Fruit fly (Drosophila melanogaster) whole organism, wandering third instar larva: ENCODE measurements around the gene Arf1.
A peak's percentile ranks its signal among the peaks of the same experiment; 100 is the strongest.

Experiments
- CG32264 ChIP-seq: fragments of 200-800 bp; sonication (Bioruptor generic); optimal IDR thresholded peaks from 2 replicates; lab custom pipeline; 2016; ENCODE audit warnings: missing biosample characterization, missing genetic modification characterization
- CrebA ChIP-seq: fragments of 200-800 bp; sonication (Bioruptor generic); optimal IDR thresholded peaks from 2 replicates; lab custom pipeline; 2016; ENCODE audit warnings: missing biosample characterization, mild to moderate bottlenecking, missing genetic modification characterization, borderline replicate concordance
- Dfd ChIP-seq: fragments of >200 bp; optimal IDR thresholded peaks from 2 replicates; lab custom pipeline; 2017; ENCODE audit warnings: missing biosample characterization, missing genetic modification characterization
- Dif ChIP-seq: fragments of 200-275, 200-300 bp; sonication (Bioruptor generic); optimal IDR thresholded peaks from 2 replicates; lab custom pipeline; 2018; ENCODE audit warnings: missing biosample characterization, missing genetic modification characterization; ENCODE audit not compliant: partially characterized antibody
- GATAd ChIP-seq: sonication (Bioruptor generic); optimal IDR thresholded peaks from 2 replicates; lab custom pipeline; 2016; ENCODE audit warnings: missing biosample characterization, missing genetic modification characterization
- HLH106 ChIP-seq: fragments of 200-800 bp; optimal IDR thresholded peaks from 3 replicates; lab custom pipeline; 2019; ENCODE audit warnings: missing biosample characterization, mild to moderate bottlenecking, missing genetic modification characterization, moderate library complexity
- Hnf4 ChIP-seq: fragments of 200-800 bp; sonication (Bioruptor generic); optimal IDR thresholded peaks from 2 replicates; lab custom pipeline; 2016; ENCODE audit warnings: missing biosample characterization, mild to moderate bottlenecking, missing genetic modification characterization
- Hr78 ChIP-seq: fragments of >200 bp; optimal IDR thresholded peaks from 2 replicates; lab custom pipeline; 2017; ENCODE audit warnings: missing biosample characterization, missing genetic modification characterization
- Jra ChIP-seq: sonication (Bioruptor generic); optimal IDR thresholded peaks from 2 replicates; lab custom pipeline; 2016; ENCODE audit warnings: missing biosample characterization, missing genetic modification characterization
- Mio ChIP-seq: sonication (Bioruptor generic); optimal IDR thresholded peaks from 2 replicates; lab custom pipeline; 2016; ENCODE audit warnings: missing biosample characterization, missing genetic modification characterization
- Myc ChIP-seq: fragments of >200 bp; optimal IDR thresholded peaks from 2 replicates; lab custom pipeline; 2017
- N ChIP-seq: fragments of >200 bp; optimal IDR thresholded peaks from 2 replicates; lab custom pipeline; 2018; ENCODE audit warnings: missing biosample characterization, missing external identifiers, missing genetic modification characterization
- Rel ChIP-seq, 2 experiments: fragments of 200-800 bp; sonication (Bioruptor generic) in 1 of 2; optimal IDR thresholded peaks; 2 replicates in 1 of 2; 3 replicates in 1 of 2; lab custom pipeline; 2016 to 2019; ENCODE audit warnings: mild to moderate bottlenecking in 2 of 2, missing biosample characterization in 2 of 2, missing genetic modification characterization in 2 of 2, moderate library complexity in 1 of 2
- Sp1 ChIP-seq: fragments of 200-800 bp; sonication (Bioruptor generic); optimal IDR thresholded peaks from 3 replicates; lab custom pipeline; 2019; ENCODE audit warnings: missing biosample characterization, mild to moderate bottlenecking, missing genetic modification characterization, moderate library complexity
- Vsx2 ChIP-seq: fragments of 200-300, 225-300 bp; sonication (Bioruptor generic); optimal IDR thresholded peaks from 2 replicates; lab custom pipeline; 2018; ENCODE audit warnings: missing biosample characterization, missing genetic modification characterization; ENCODE audit not compliant: partially characterized antibody
- br ChIP-seq: fragments of 200-800 bp; sonication (Bioruptor generic); optimal IDR thresholded peaks from 2 replicates; lab custom pipeline; 2016; ENCODE audit warnings: missing biosample characterization, missing genetic modification characterization
- brk ChIP-seq: fragments of 200-800 bp; sonication (Bioruptor generic); optimal IDR thresholded peaks from 2 replicates; lab custom pipeline; 2016; ENCODE audit warnings: missing biosample characterization, mild to moderate bottlenecking, missing genetic modification characterization
- dl ChIP-seq, 2 experiments: fragments of 175-275, 200-275 bp in 1 of 2; fragments of 200-275 bp in 1 of 2; sonication (Bioruptor generic); optimal IDR thresholded peaks; lab custom pipeline; 2018; ENCODE audit warnings: mild to moderate bottlenecking in 2 of 2, missing biosample characterization in 2 of 2, missing genetic modification characterization in 2 of 2, moderate library complexity in 2 of 2; ENCODE audit not compliant: partially characterized antibody in 2 of 2, insufficient read depth in 1 of 2
- dmrt93B ChIP-seq: fragments of 200-800 bp; sonication (Bioruptor generic); optimal IDR thresholded peaks from 2 replicates; lab custom pipeline; 2018; ENCODE audit warnings: missing biosample characterization, mild to moderate bottlenecking, missing genetic modification characterization
- dsf ChIP-seq: sonication (Bioruptor generic); optimal IDR thresholded peaks from 2 replicates; lab custom pipeline; 2016; ENCODE audit warnings: missing biosample characterization, missing genetic modification characterization, borderline replicate concordance
- ey ChIP-seq: fragments of 200-800 bp; sonication (Bioruptor generic); optimal IDR thresholded peaks from 2 replicates; lab custom pipeline; 2016; ENCODE audit warnings: missing biosample characterization, missing genetic modification characterization
- foxo ChIP-seq, 2 experiments: fragments of 200-800 bp; sonication (Bioruptor generic); optimal IDR thresholded peaks; 2 replicates in 1 of 2; 3 replicates in 1 of 2; lab custom pipeline; 2016 to 2017; ENCODE audit warnings: missing biosample characterization in 2 of 2, missing genetic modification characterization in 2 of 2
- fru ChIP-seq: fragments of 200-800 bp; sonication (Bioruptor generic); optimal IDR thresholded peaks from 3 replicates; lab custom pipeline; 2016; ENCODE audit warnings: missing biosample characterization, mild to moderate bottlenecking, missing genetic modification characterization
- h ChIP-seq: fragments of 200-800 bp; sonication (Bioruptor generic); optimal IDR thresholded peaks from 3 replicates; lab custom pipeline; 2016; ENCODE audit warnings: missing biosample characterization, mild to moderate bottlenecking, missing genetic modification characterization
- jim ChIP-seq: fragments of 175-275, 200-325 bp; sonication (Bioruptor generic); optimal IDR thresholded peaks from 2 replicates; lab custom pipeline; 2016; ENCODE audit warnings: missing biosample characterization, mild to moderate bottlenecking, missing genetic modification characterization
- psq ChIP-seq: fragments of 200-800 bp; sonication (Bioruptor generic); optimal IDR thresholded peaks from 3 replicates; lab custom pipeline; 2017; ENCODE audit warnings: missing biosample characterization, mild to moderate bottlenecking, missing genetic modification characterization, moderate library complexity
- rgr ChIP-seq: fragments of 200-800 bp; sonication (Bioruptor generic); optimal IDR thresholded peaks from 3 replicates; lab custom pipeline; 2016; ENCODE audit warnings: missing biosample characterization, mild to moderate bottlenecking, missing genetic modification characterization
- sage ChIP-seq: fragments of 200-800 bp; sonication (Bioruptor generic); optimal IDR thresholded peaks from 2 replicates; lab custom pipeline; 2016; ENCODE audit warnings: missing biosample characterization, mild to moderate bottlenecking, missing genetic modification characterization
- sv ChIP-seq: fragments of 200-800 bp; sonication (Bioruptor generic); optimal IDR thresholded peaks from 3 replicates; lab custom pipeline; 2016; ENCODE audit warnings: missing biosample characterization, missing genetic modification characterization
- usp ChIP-seq: fragments of >200 bp; optimal IDR thresholded peaks from 2 replicates; lab custom pipeline; 2017; ENCODE audit warnings: missing biosample characterization, missing genetic modification characterization
- woc ChIP-seq: sonication (Bioruptor generic); optimal IDR thresholded peaks from 2 replicates; lab custom pipeline; 2016; ENCODE audit warnings: missing biosample characterization, mild to moderate bottlenecking, missing genetic modification characterization

Gene Arf1

DNA sequence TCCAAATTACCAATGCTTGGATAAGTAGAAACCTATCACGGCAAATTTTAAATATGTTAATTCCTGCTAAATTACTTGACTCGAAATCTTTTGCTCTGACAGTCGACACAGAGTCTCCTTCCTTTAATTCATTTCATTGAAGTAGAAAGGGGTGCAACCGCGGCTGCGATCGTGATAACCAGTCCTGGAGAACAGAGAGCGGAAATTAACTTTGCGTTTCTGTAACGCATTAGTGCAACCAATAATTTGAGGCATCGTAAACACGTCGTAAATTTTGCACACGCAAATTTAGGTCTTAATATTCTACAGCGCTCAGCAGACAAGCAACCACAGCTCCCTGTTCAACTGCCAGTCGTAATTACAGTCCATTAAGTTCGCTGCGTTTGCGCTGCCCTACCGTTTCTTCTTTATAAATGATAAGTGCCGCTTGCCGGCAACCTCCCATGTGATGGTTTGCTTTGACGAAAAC, 16.0 kb downstream of the Arf1 start, which contains the start of gene CG32459:
CG32459 (minus strand) TSS at position 51 of the 469 bp plus-strand sequence.
- TF ChIP-seq Jra = no peak
- no peak for TF ChIP-seq psq (GFP tag; lab: Kevin White, UChicago)
- TF ChIP-seq br (GFP tag; lab: Kevin White, UChicago) = no peak
- TF ChIP-seq CG32264 (GFP tag; lab: Kevin White, UChicago) = no peak
- no peak for TF ChIP-seq woc (GFP tag; lab: Kevin White, UChicago)
- no peak for TF ChIP-seq Dfd
- TF ChIP-seq Mio (GFP tag; lab: Kevin White, UChicago) = no peak
- TF ChIP-seq Hnf4 (GFP tag; lab: Kevin White, UChicago) = no peak
- TF ChIP-seq dsf = no peak
- TF ChIP-seq dmrt93B (GFP tag; lab: Kevin White, UChicago) = no peak
- no peak for TF ChIP-seq sv (GFP tag; lab: Kevin White, UChicago)
- TF ChIP-seq, all 38 proteins: peak for 0

dm6 chr3L:22853412-22853811, 18.6 kb downstream of the Arf1 start, which contains the start of gene CG32462:
TSS of gene CG32462 (minus strand) at chr3L:22853512.
- TF ChIP-seq usp = no peak
- TF ChIP-seq CG32264 (GFP tag; lab: Kevin White, UChicago) = no peak
- no peak for TF ChIP-seq jim (GFP tag; lab: Kevin White, UChicago)
- no peak for TF ChIP-seq Mio (GFP tag; lab: Kevin White, UChicago)
- TF ChIP-seq N = no peak
- no peak for TF ChIP-seq Myc (lab: Kevin White, UChicago)
- TF ChIP-seq dl (GFP tag; optimal IDR thresholded peaks at IDR 0.05; lab: Kevin White, UChicago; ENCODE audit: insufficient read depth in 1 of 2, partially characterized antibody in 2 of 2) = no peak
- no peak for TF ChIP-seq brk (GFP tag; lab: Kevin White, UChicago)

dm6 chr3L:22851172-22852128, 20.6 kb downstream of the Arf1 start:
- no peak for TF ChIP-seq Hr78
- peak; percentile 85 for TF ChIP-seq psq (GFP tag; lab: Kevin White, UChicago)
- peak in 1 of 2 experiments; percentile 62 for TF ChIP-seq foxo (GFP tag; optimal IDR thresholded peaks at IDR 0.05; lab: Kevin White, UChicago)
- peak; percentile 95 for TF ChIP-seq Dif (GFP tag; lab: Kevin White, UChicago)
- peak; percentile 69 for TF ChIP-seq sage (GFP tag; lab: Kevin White, UChicago)
- TF ChIP-seq rgr (GFP tag; lab: Kevin White, UChicago) = peak; percentile 9
- no peak for TF ChIP-seq Jra
- peak; percentile 14 for TF ChIP-seq h (GFP tag; lab: Kevin White, UChicago)
- TF ChIP-seq N = no peak
- TF ChIP-seq ey (GFP tag; lab: Kevin White, UChicago) = peak; percentile 55
- peak; percentile 91 for TF ChIP-seq Rel (GFP tag; optimal IDR thresholded peaks at IDR 0.05; lab: Kevin White, UChicago)
- peak; percentile 95 for TF ChIP-seq Rel (tag; optimal IDR thresholded peaks at IDR 0.05; lab: Kevin White, UChicago)
- TF ChIP-seq Sp1 (GFP tag; lab: Kevin White, UChicago) = peak; percentile 81
- TF ChIP-seq brk (GFP tag; lab: Kevin White, UChicago) = no peak
- TF ChIP-seq CrebA (GFP tag; lab: Kevin White, UChicago) = peak; percentile 91
- peak; percentile 75 for TF ChIP-seq fru (GFP tag; lab: Kevin White, UChicago)
- TF ChIP-seq GATAd (GFP tag; lab: Kevin White, UChicago) = no peak
- TF ChIP-seq Dfd = no peak
- peak; percentile 20 for TF ChIP-seq HLH106 (tag; lab: Kevin White, UChicago)
- TF ChIP-seq Vsx2 (GFP tag; lab: Kevin White, UChicago) = peak; percentile 12
- TF ChIP-seq dl (GFP tag; optimal IDR thresholded peaks at IDR 0.05; lab: Kevin White, UChicago; ENCODE audit: insufficient read depth in 1 of 2, partially characterized antibody in 2 of 2) = peak; percentile 87 to 91

- TF ChIP-seq ey (GFP tag; lab: Kevin White, UChicago) = no peak
- no peak for TF ChIP-seq dsf
- no peak for TF ChIP-seq Sp1 (GFP tag; lab: Kevin White, UChicago)
- no peak for TF ChIP-seq woc (GFP tag; lab: Kevin White, UChicago)
- no peak for TF ChIP-seq h (GFP tag; lab: Kevin White, UChicago)
- no peak for TF ChIP-seq sage (GFP tag; lab: Kevin White, UChicago)
- TF ChIP-seq psq (GFP tag; lab: Kevin White, UChicago) = no peak
- no peak for TF ChIP-seq GATAd (GFP tag; lab: Kevin White, UChicago)
- TF ChIP-seq usp = no peak
Observed at dm6 chr3L:22848940-22849339, 23.1 kb downstream of the Arf1 start.
